Worm (Caenorhabditis elegans): ENCODE results near the gene C18E9.9.

DNA sequence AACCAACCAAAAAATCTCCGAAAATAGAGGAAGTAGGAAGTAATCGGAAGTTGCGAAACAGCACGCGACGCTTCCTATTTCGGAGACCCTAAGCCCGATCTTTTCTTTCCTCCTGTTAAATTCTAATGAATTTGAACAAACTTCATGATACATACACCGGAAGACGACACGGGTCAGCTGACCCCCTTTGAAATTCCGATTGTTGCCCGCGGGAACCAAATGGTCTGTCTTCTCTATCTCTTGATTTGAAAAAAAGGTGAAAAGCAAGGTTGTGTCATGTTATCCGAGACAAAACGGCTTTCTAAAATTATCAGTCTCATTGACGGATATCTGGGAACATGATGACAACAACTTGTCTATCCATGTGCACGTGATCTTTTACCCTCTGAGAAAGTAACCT, 30.3 kb downstream of the C18E9.9 start:
- TF ChIP-seq arid-1 (GFP tag; conservative IDR thresholded peaks at IDR 0.05), result no peak
- TF ChIP-seq ama-1 (optimal IDR thresholded peaks at IDR 0.05), result no peak
- TF ChIP-seq dpl-1 (GFP tag; optimal IDR thresholded peaks at IDR 0.05), result no peak
- no peak for TF ChIP-seq lir-3 (tag; optimal IDR thresholded peaks at IDR 0.05)
- TF ChIP-seq nhr-237 (tag; optimal IDR thresholded peaks at IDR 0.05), result no peak
- no peak for TF ChIP-seq ceh-32 (tag; optimal IDR thresholded peaks at IDR 0.05; ENCODE audit: poor library complexity)
- no peak for TF ChIP-seq D1046.2 (GFP tag; IDR thresholded peaks at IDR 0.05)
- TF ChIP-seq saeg-2 (GFP tag; IDR thresholded peaks at IDR 0.05), result no peak
- TF ChIP-seq pha-4 (GFP tag; IDR thresholded peaks at IDR 0.05), result no peak
- TF ChIP-seq pha-4 (tag; optimal IDR thresholded peaks at IDR 0.05), result no peak
- no peak for TF ChIP-seq gei-8 (GFP tag; optimal IDR thresholded peaks at IDR 0.05)
- TF ChIP-seq F49E8.2 (tag; optimal IDR thresholded peaks at IDR 0.05; ENCODE audit: borderline replicate concordance), result no peak
